Fruit fly (Drosophila melanogaster) whole organism, prepupa: Measurements from ENCODE around the gene CG7564.

Source experiments
- Blimp-1 ChIP-seq: fragments of 200-800 bp; sonication (Bioruptor generic); optimal IDR thresholded peaks from 3 replicates; lab custom pipeline; 2017; ENCODE audit warnings: missing biosample characterization, missing genetic modification characterization, mild to moderate bottlenecking, moderate library complexity, missing genetic modification reagents
- CG11294 ChIP-seq: fragments of 200-800 bp; sonication (Bioruptor generic); IDR thresholded peaks from 2 replicates; pipeline ENCODE4 v1.3.6; 2022; ENCODE audit warnings: missing biosample characterization, missing genetic modification characterization
- CG1621 ChIP-seq: fragments of 200-800 bp; sonication (Bioruptor generic); optimal IDR thresholded peaks from 3 replicates; lab custom pipeline; 2018; ENCODE audit warnings: missing biosample characterization, mild to moderate bottlenecking, missing genetic modification characterization
- CG16779 ChIP-seq: fragments of 200-800 bp; sonication (Bioruptor generic); optimal IDR thresholded peaks from 3 replicates; lab custom pipeline; 2017; ENCODE audit warnings: missing biosample characterization, mild to moderate bottlenecking, missing genetic modification characterization
- CG4318 ChIP-seq: fragments of 200-800 bp; sonication (Bioruptor generic); optimal IDR thresholded peaks from 3 replicates; lab custom pipeline; 2017; ENCODE audit warnings: missing biosample characterization, mild to moderate bottlenecking, missing genetic modification characterization
- CG6276 ChIP-seq: fragments of 200-800 bp; sonication (Bioruptor generic); optimal IDR thresholded peaks from 2 replicates; lab custom pipeline; 2017; ENCODE audit warnings: missing biosample characterization, mild to moderate bottlenecking, missing genetic modification characterization
- CG6792 ChIP-seq: fragments of 200-800 bp; sonication (Bioruptor generic); optimal IDR thresholded peaks from 3 replicates; lab custom pipeline; 2016; ENCODE audit warnings: missing biosample characterization, missing genetic modification characterization
- CG8632 ChIP-seq: fragments of 200-800 bp; sonication (Bioruptor generic); optimal IDR thresholded peaks from 3 replicates; lab custom pipeline; 2016; ENCODE audit warnings: missing biosample characterization, missing genetic modification characterization
- Hr38 ChIP-seq: sonication (Bioruptor generic); optimal IDR thresholded peaks from 2 replicates; lab custom pipeline; 2016; ENCODE audit warnings: missing biosample characterization, missing genetic modification characterization
- Sox102F ChIP-seq: fragments of 200-800 bp; sonication (Bioruptor generic); optimal IDR thresholded peaks from 2 replicates; lab custom pipeline; 2016; ENCODE audit warnings: missing biosample characterization, mild to moderate bottlenecking, missing genetic modification characterization
- acj6 ChIP-seq: fragments of 200-800 bp; sonication (Bioruptor generic); optimal IDR thresholded peaks from 3 replicates; lab custom pipeline; 2016; ENCODE audit warnings: missing biosample characterization, missing genetic modification characterization
- dac ChIP-seq: fragments of 200-800 bp; sonication (Bioruptor generic); optimal IDR thresholded peaks from 2 replicates; lab custom pipeline; 2017; ENCODE audit warnings: missing biosample characterization, mild to moderate bottlenecking, missing genetic modification characterization
- spab ChIP-seq: fragments of 200-800 bp; sonication (Bioruptor generic); optimal IDR thresholded peaks from 2 replicates; lab custom pipeline; 2017; ENCODE audit warnings: missing biosample characterization, mild to moderate bottlenecking, missing genetic modification characterization, missing genetic modification reagents

- TF ChIP-seq spab (GFP tag; lab: Kevin White, UChicago) (no peak), Sox102F (no peak), dac (GFP tag; lab: Kevin White, UChicago) (no peak), CG16779 (tag; lab: Kevin White, UChicago) (no peak), CG8632 (GFP tag; lab: Kevin White, UChicago) (no peak), CG1621 (tag; lab: Kevin White, UChicago) (no peak), CG6792 (GFP tag; lab: Kevin White, UChicago) (no peak), Blimp-1 (GFP tag; lab: Kevin White, UChicago) (no peak), acj6 (GFP tag; lab: Kevin White, UChicago) (no peak), CG6276 (GFP tag; lab: Kevin White, UChicago) (no peak), CG11294 (GFP tag; lab: Robert Waterston, UW) (no peak), Hr38 (GFP tag; lab: Kevin White, UChicago) (no peak), CG4318 (GFP tag; lab: Kevin White, UChicago) (no peak)
These were observed 19.6 kb upstream of the CG7564 start, which contains the start of gene edin for dm6 chr3L:17494541-17494940.
